Fruit fly (Drosophila melanogaster) whole organism, embryonic: ENCODE data around the gene CG6236.

ENCODE experiments used
- CG10147 ChIP-seq: fragments of 200-800 bp; sonication (Bioruptor generic); optimal IDR thresholded peaks from 2 replicates; lab custom pipeline; 2019; ENCODE audit warnings: missing biosample characterization, mild to moderate bottlenecking, missing genetic modification characterization, moderate library complexity
- CG10274 ChIP-seq: fragments of 200-800 bp; sonication (Bioruptor generic); optimal IDR thresholded peaks from 3 replicates; lab custom pipeline; 2017; ENCODE audit warnings: missing biosample characterization, mild to moderate bottlenecking, missing genetic modification characterization
- CG10565 ChIP-seq: fragments of 200-800 bp; sonication (Bioruptor generic); optimal IDR thresholded peaks from 3 replicates; lab custom pipeline; 2016; ENCODE audit warnings: missing biosample characterization, mild to moderate bottlenecking, missing genetic modification characterization
- CG12104 ChIP-seq: fragments of 200-800 bp; sonication (Bioruptor generic); optimal IDR thresholded peaks from 3 replicates; lab custom pipeline; 2016; ENCODE audit warnings: missing biosample characterization, missing genetic modification characterization
- CG12219 ChIP-seq: fragments of 200-800 bp; sonication (Bioruptor generic); optimal IDR thresholded peaks from 3 replicates; lab custom pipeline; 2018; ENCODE audit warnings: missing biosample characterization, mild to moderate bottlenecking, missing genetic modification characterization
- CG12769 ChIP-seq: fragments of 200-800 bp; sonication (Bioruptor generic); optimal IDR thresholded peaks from 2 replicates; lab custom pipeline; 2019; ENCODE audit warnings: missing biosample characterization, mild to moderate bottlenecking, missing genetic modification characterization, moderate library complexity
- CG14050 ChIP-seq: fragments of 200-800 bp; sonication (Bioruptor generic); IDR thresholded peaks from 3 replicates; pipeline ENCODE4 v1.3.6; 2022; ENCODE audit warnings: missing biosample characterization, missing genetic modification characterization
- CG14441 ChIP-seq: fragments of 200-800 bp; sonication (Bioruptor generic); IDR thresholded peaks from 2 replicates; pipeline ENCODE4 v1.3.6; 2022; ENCODE audit warnings: missing biosample characterization, missing genetic modification characterization
- CG1603 ChIP-seq: fragments of 200-800 bp; sonication (Bioruptor generic); optimal IDR thresholded peaks from 2 replicates; lab custom pipeline; 2019; ENCODE audit warnings: missing biosample characterization, mild to moderate bottlenecking, missing genetic modification characterization, moderate library complexity
- CG17359 ChIP-seq: fragments of 200-800 bp; sonication (Bioruptor generic); optimal IDR thresholded peaks from 3 replicates; lab custom pipeline; 2018; ENCODE audit warnings: missing biosample characterization, mild to moderate bottlenecking, missing genetic modification characterization, moderate library complexity
- CG18599 ChIP-seq: fragments of 200-800 bp; sonication (Bioruptor generic); optimal IDR thresholded peaks from 3 replicates; lab custom pipeline; 2017; ENCODE audit warnings: missing biosample characterization, missing genetic modification characterization, mild to moderate bottlenecking, moderate library complexity, missing genetic modification reagents
- CG2875 ChIP-seq: fragments of 200-800 bp; sonication (Bioruptor generic); optimal IDR thresholded peaks from 2 replicates; lab custom pipeline; 2017; ENCODE audit warnings: missing biosample characterization, mild to moderate bottlenecking, missing genetic modification characterization, missing genetic modification reagents
- CG30020 ChIP-seq: fragments of 200-800 bp; optimal IDR thresholded peaks from 2 replicates; lab custom pipeline; 2019; ENCODE audit warnings: missing biosample characterization, mild to moderate bottlenecking, missing genetic modification characterization, moderate library complexity
- CG3847 ChIP-seq: fragments of 200-800 bp; sonication (Bioruptor generic); IDR thresholded peaks from 2 replicates; pipeline ENCODE4 v1.3.6; 2022; ENCODE audit warnings: missing biosample characterization, missing genetic modification characterization
- CG6765 ChIP-seq: fragments of 200-800 bp; sonication (Bioruptor generic); optimal IDR thresholded peaks from 3 replicates; lab custom pipeline; 2017; ENCODE audit warnings: missing biosample characterization, mild to moderate bottlenecking, missing genetic modification characterization
- CG8290 ChIP-seq, 3 experiments: fragments of 200-800 bp; sonication (Bioruptor generic); optimal IDR thresholded peaks; 2 replicates each; lab custom pipeline; 2016 to 2019; ENCODE audit warnings: missing biosample characterization in 3 of 3, missing genetic modification characterization in 3 of 3, mild to moderate bottlenecking in 2 of 3, moderate library complexity in 1 of 3
- CG8924 ChIP-seq: fragments of 200-800 bp; optimal IDR thresholded peaks from 3 replicates; lab custom pipeline; 2019; ENCODE audit warnings: missing biosample characterization, mild to moderate bottlenecking, missing genetic modification characterization, moderate library complexity
- CG9727 ChIP-seq: fragments of 200-800 bp; sonication (Bioruptor generic); optimal IDR thresholded peaks from 3 replicates; lab custom pipeline; 2017; ENCODE audit warnings: missing biosample characterization, mild to moderate bottlenecking, missing genetic modification characterization
- CHES-1-like ChIP-seq: fragments of 200-800 bp; sonication (Bioruptor generic); optimal IDR thresholded peaks from 2 replicates; lab custom pipeline; 2016; ENCODE audit warnings: missing biosample characterization, missing genetic modification characterization
- Camta ChIP-seq: fragments of 200-800 bp; sonication (Bioruptor generic); optimal IDR thresholded peaks from 2 replicates; lab custom pipeline; 2016; ENCODE audit warnings: missing biosample characterization, missing genetic modification characterization
- CoRest ChIP-seq: fragments of 200-800 bp; sonication (Bioruptor generic); optimal IDR thresholded peaks from 3 replicates; lab custom pipeline; 2018; ENCODE audit warnings: missing biosample characterization, mild to moderate bottlenecking, missing genetic modification characterization, moderate library complexity
- Dll ChIP-seq: fragments of 200-800 bp; sonication (Bioruptor generic); IDR thresholded peaks from 4 replicates; pipeline ENCODE4 v1.3.6; 2022; ENCODE audit warnings: missing biosample characterization, missing genetic modification characterization; ENCODE audit not compliant: partially characterized antibody
- Ets97D ChIP-seq: fragments of 200-800 bp; sonication (Bioruptor generic); optimal IDR thresholded peaks from 3 replicates; lab custom pipeline; 2016; ENCODE audit warnings: missing biosample characterization, missing genetic modification characterization
- MESR4 ChIP-seq: fragments of 200-800 bp; sonication (Bioruptor generic); optimal IDR thresholded peaks from 2 replicates; lab custom pipeline; 2018; ENCODE audit warnings: missing biosample characterization, mild to moderate bottlenecking, missing genetic modification characterization, moderate library complexity
- NC2α ChIP-seq: fragments of 200-800 bp; sonication (Bioruptor generic); optimal IDR thresholded peaks from 2 replicates; lab custom pipeline; 2016; ENCODE audit warnings: missing biosample characterization, missing genetic modification characterization
- Nf-YC ChIP-seq: fragments of 200-800 bp; optimal IDR thresholded peaks from 3 replicates; lab custom pipeline; 2019; ENCODE audit warnings: missing biosample characterization, mild to moderate bottlenecking, missing genetic modification characterization, moderate library complexity
- Pdp1 ChIP-seq, 2 experiments: fragments of 200-800 bp; sonication (Bioruptor generic); optimal IDR thresholded peaks; 3 replicates each; lab custom pipeline; 2016; ENCODE audit warnings: missing biosample characterization in 2 of 2, missing genetic modification characterization in 2 of 2, mild to moderate bottlenecking in 1 of 2, moderate library complexity in 1 of 2
- Ptx1 ChIP-seq: fragments of 200-800 bp; sonication (Bioruptor generic); IDR thresholded peaks from 2 replicates; pipeline ENCODE4 v1.3.6; 2022; ENCODE audit warnings: missing biosample characterization, missing genetic modification characterization
- Xbp1 ChIP-seq: fragments of 200-800 bp; sonication (Bioruptor generic); optimal IDR thresholded peaks from 3 replicates; lab custom pipeline; 2016; ENCODE audit warnings: missing biosample characterization, mild to moderate bottlenecking, missing genetic modification characterization
- bowl ChIP-seq: fragments of 200-800 bp; sonication (Bioruptor generic); IDR thresholded peaks from 2 replicates; pipeline ENCODE4 v1.3.6; 2022; ENCODE audit warnings: missing biosample characterization, missing genetic modification characterization
- crc ChIP-seq: fragments of 200-800 bp; sonication (Bioruptor generic); optimal IDR thresholded peaks from 2 replicates; lab custom pipeline; 2016; ENCODE audit warnings: missing biosample characterization, missing genetic modification characterization
- dati ChIP-seq: fragments of 200-800 bp; sonication (Bioruptor generic); IDR thresholded peaks from 2 replicates; pipeline ENCODE4 v1.3.6; 2022; ENCODE audit warnings: missing biosample characterization, missing genetic modification characterization
- dm ChIP-seq: fragments of 200-800 bp; sonication (Bioruptor generic); optimal IDR thresholded peaks from 3 replicates; lab custom pipeline; 2016; ENCODE audit warnings: missing biosample characterization, missing genetic modification characterization
- dmrt11E ChIP-seq: fragments of 200-800 bp; sonication (Bioruptor generic); optimal IDR thresholded peaks from 3 replicates; lab custom pipeline; 2018; ENCODE audit warnings: missing biosample characterization, mild to moderate bottlenecking, missing genetic modification characterization, moderate library complexity
- dpn ChIP-seq, 2 experiments: fragments of 200-800 bp; sonication (Bioruptor generic); optimal IDR thresholded peaks; 3 replicates each; lab custom pipeline; 2016; ENCODE audit warnings: missing biosample characterization in 2 of 2, missing genetic modification characterization in 2 of 2
- en ChIP-seq: fragments of 200-800 bp; sonication (Bioruptor generic); optimal IDR thresholded peaks from 2 replicates; lab custom pipeline; 2016; ENCODE audit warnings: missing biosample characterization, missing genetic modification characterization
- gfzf ChIP-seq: fragments of 200-800 bp; sonication (Bioruptor generic); optimal IDR thresholded peaks from 2 replicates; lab custom pipeline; 2016; ENCODE audit warnings: missing biosample characterization, mild to moderate bottlenecking, missing genetic modification characterization, moderate library complexity
- kni ChIP-seq: fragments of 200-800 bp; sonication (Bioruptor generic); optimal IDR thresholded peaks from 3 replicates; lab custom pipeline; 2017; ENCODE audit warnings: mild to moderate bottlenecking, missing biosample characterization, missing genetic modification reagents, missing genetic modification characterization
- lov ChIP-seq, 2 experiments: fragments of 200-800 bp in 1 of 2; fragments of >200 bp in 1 of 2; sonication (Bioruptor generic) in 1 of 2; IDR thresholded peaks in 1 of 2; optimal IDR thresholded peaks in 1 of 2; 2 replicates in 1 of 2; 3 replicates in 1 of 2; pipeline versions ENCODE4 v1.3.6 to Lab custom; 2017 to 2022; ENCODE audit warnings: missing biosample characterization in 1 of 2, missing genetic modification characterization in 1 of 2
- mld ChIP-seq: fragments of 200-800 bp; sonication (Bioruptor generic); IDR thresholded peaks from 3 replicates; pipeline ENCODE4 v1.3.6; 2022; ENCODE audit warnings: missing biosample characterization, missing genetic modification characterization; ENCODE audit not compliant: partially characterized antibody
- nmo ChIP-seq: fragments of 200-800 bp; sonication (Bioruptor generic); optimal IDR thresholded peaks from 2 replicates; lab custom pipeline; 2018; ENCODE audit warnings: missing biosample characterization, mild to moderate bottlenecking, missing genetic modification characterization, moderate library complexity
- nom ChIP-seq: fragments of 200-800 bp; sonication (Bioruptor generic); optimal IDR thresholded peaks from 2 replicates; lab custom pipeline; 2017; ENCODE audit warnings: missing biosample characterization, missing genetic modification characterization, mild to moderate bottlenecking, moderate library complexity, missing genetic modification reagents
- sd ChIP-seq: fragments of 200-800 bp; sonication (Bioruptor generic); optimal IDR thresholded peaks from 3 replicates; lab custom pipeline; 2018; ENCODE audit warnings: missing biosample characterization, mild to moderate bottlenecking, missing genetic modification characterization, moderate library complexity
- sens ChIP-seq: fragments of 200-800 bp; sonication (Bioruptor generic); peaks from one replicate; lab custom pipeline; 2016; ENCODE audit warnings: missing biosample characterization, missing genetic modification characterization
- stc ChIP-seq: fragments of 200-800 bp; sonication (Bioruptor generic); IDR thresholded peaks from 2 replicates; pipeline ENCODE4 v1.3.6; 2022; ENCODE audit warnings: missing biosample characterization, missing genetic modification characterization
- unc-4 ChIP-seq: fragments of 200-800 bp; sonication (Bioruptor generic); IDR thresholded peaks from 2 replicates; pipeline ENCODE4 v1.3.6; 2022; ENCODE audit warnings: missing biosample characterization, missing genetic modification characterization; ENCODE audit not compliant: partially characterized antibody
- vfl ChIP-seq: fragments of 200-800 bp; sonication (Bioruptor generic); optimal IDR thresholded peaks from 2 replicates; lab custom pipeline; 2016; ENCODE audit warnings: missing biosample characterization, missing genetic modification characterization

The CG6236 gene

dm6 chr3R:15319912-15320746 lies 7.9 kb downstream of the CG6236 start, which contains the start of the genes CG6276 and CG44040 (continued):
- 0 out of 3 replicates have a peak, but pooled peaks have one; percentile 30 for TF ChIP-seq CG14050 (GFP tag; lab: Robert Waterston, UW)
- TF ChIP-seq NC2α (GFP tag; lab: Kevin White, UChicago), result no peak
- TF ChIP-seq nmo (GFP tag; lab: Kevin White, UChicago), result peak; percentile 34
- no peak for TF ChIP-seq mld (GFP tag; lab: Robert Waterston, UW)
- peak; percentile 13 for TF ChIP-seq CG12104
- TF ChIP-seq vfl, result peak; percentile 23
- peak; percentile 22 for TF ChIP-seq CG17359
- peak; percentile 47 for TF ChIP-seq CG10274 (GFP tag; lab: Kevin White, UChicago)
- peak; percentile 34 to 48 for TF ChIP-seq Pdp1 (GFP tag; optimal IDR thresholded peaks at IDR 0.05; lab: Kevin White, UChicago)
- TF ChIP-seq stc (GFP tag; lab: Robert Waterston, UW), result no peak
- 0 out of 2 replicates have a peak, but pooled peaks have one; percentile 15 for TF ChIP-seq dati (GFP tag; lab: Robert Waterston, UW)
- no peak for TF ChIP-seq CG8290 (GFP tag; optimal IDR thresholded peaks at IDR 0.05; lab: Kevin White, UChicago)
- peak; percentile 24 to 69 for TF ChIP-seq CG8290 (tag; optimal IDR thresholded peaks at IDR 0.05; lab: Kevin White, UChicago)
- peak; percentile 14 for TF ChIP-seq sd (tag; lab: Kevin White, UChicago)
- TF ChIP-seq sens (GFP tag; lab: Kevin White, UChicago), result peak; percentile 88
- no peak for TF ChIP-seq Dll
- TF ChIP-seq CG10147 (GFP tag; lab: Kevin White, UChicago), result peak; percentile 32
- TF ChIP-seq MESR4 (GFP tag; lab: Kevin White, UChicago), result peak; percentile 63
- TF ChIP-seq dmrt11E (tag; lab: Kevin White, UChicago), result no peak
- no peak for TF ChIP-seq dm (GFP tag; lab: Kevin White, UChicago)
- peak; percentile 59 for TF ChIP-seq CG14441 (GFP tag; lab: Robert Waterston, UW)
- TF ChIP-seq kni (GFP tag; lab: Kevin White, UChicago), result no peak
- no peak for TF ChIP-seq CG10565
- TF ChIP-seq bowl (GFP tag; lab: Robert Waterston, UW), result no peak
- TF ChIP-seq CG6765, result peak; percentile 73
- TF ChIP-seq Ets97D (GFP tag; lab: Kevin White, UChicago), result peak; percentile 28
- TF ChIP-seq CG12219 (GFP tag; lab: Kevin White, UChicago), result peak; percentile 22
- TF ChIP-seq Xbp1 (GFP tag; lab: Kevin White, UChicago), result peak; percentile 35
- peak; percentile 50 for TF ChIP-seq Camta
- TF ChIP-seq CG1603 (tag; lab: Kevin White, UChicago), result peak; percentile 55
- TF ChIP-seq unc-4, result no peak
- peak; percentile 51 for TF ChIP-seq CG9727 (GFP tag; lab: Kevin White, UChicago)
- peak; percentile 22 for TF ChIP-seq crc (GFP tag; lab: Kevin White, UChicago)
- TF ChIP-seq CoRest (tag; lab: Kevin White, UChicago), result peak; percentile 51
- TF ChIP-seq dpn (GFP tag; optimal IDR thresholded peaks at IDR 0.05; lab: Kevin White, UChicago), result peak; percentile 43 to 44
- TF ChIP-seq CHES-1-like (GFP tag; lab: Kevin White, UChicago), result peak; percentile 30
- peak; percentile 14 for TF ChIP-seq CG30020
- peak; percentile 15 for TF ChIP-seq nom (GFP tag; lab: Kevin White, UChicago)
- TF ChIP-seq CG2875 (GFP tag; lab: Kevin White, UChicago), result peak; percentile 14
- TF ChIP-seq Ptx1, result peak; percentile 40; the same call in 1 of the 2 replicates
- peak; percentile 75 for TF ChIP-seq CG18599 (GFP tag; lab: Kevin White, UChicago)
- TF ChIP-seq gfzf (GFP tag; lab: Kevin White, UChicago), result no peak
- TF ChIP-seq CG3847 (GFP tag; lab: Robert Waterston, UW), result no peak
- TF ChIP-seq en (GFP tag; lab: Kevin White, UChicago), result peak; percentile 16
- peak; percentile 41 for TF ChIP-seq CG8924 (tag; lab: Kevin White, UChicago)
- no peak for TF ChIP-seq lov (optimal IDR thresholded peaks at IDR 0.05; lab: Kevin White, UChicago)
- TF ChIP-seq lov (GFP tag; IDR thresholded peaks at IDR 0.05; lab: Robert Waterston, UW), result no peak
- peak; percentile 42 for TF ChIP-seq Nf-YC (tag; lab: Kevin White, UChicago)
- TF ChIP-seq CG12769 (tag; lab: Kevin White, UChicago), result peak; percentile 71
